2 worm cellular contexts compared by ENCODE assay signal in the genomic region with DNA sequence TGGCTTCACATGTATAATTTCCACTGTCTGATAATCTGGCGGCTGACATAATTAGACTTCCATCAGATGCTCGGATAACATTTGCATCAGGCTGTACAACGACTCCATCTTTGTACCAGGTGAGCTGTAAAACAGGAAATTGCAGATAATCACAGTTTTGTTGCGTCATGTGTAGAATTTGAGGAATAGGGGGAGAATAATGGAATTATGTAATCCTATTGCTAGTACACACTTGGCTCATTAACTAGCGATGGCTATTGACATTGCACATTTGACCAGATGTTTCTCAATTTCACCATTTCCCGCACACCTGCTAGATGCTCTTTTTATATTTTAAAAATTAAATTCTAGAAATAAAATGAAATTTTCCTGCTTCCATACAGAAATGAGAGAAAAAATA.
TF ChIP-seq lines count a peak whose summit lies in the region.

No protein-coding gene starts in this region.

TF ChIP-seq in whole organism, late embryonic, 69 proteins besides CTCF, POLR2A, EP300 and RAD21:
- peak; percentile 58 for TF ChIP-seq unc-42 (tag; optimal IDR thresholded peaks at IDR 0.05; lab: Kevin White, UChicago)
- TF ChIP-seq ceh-30 (tag; optimal IDR thresholded peaks at IDR 0.05; lab: Kevin White, UChicago), result no peak

TF ChIP-seq in whole organism, mixed stage, embryonic, 35 proteins besides CTCF, POLR2A, EP300 and RAD21:
- peak; percentile 81 for TF ChIP-seq nhr-2 (tag; optimal IDR thresholded peaks at IDR 0.05; lab: Kevin White, UChicago)
- peak; percentile 95 for TF ChIP-seq ces-1 (GFP tag; optimal IDR thresholded peaks at IDR 0.05; lab: Kevin White, UChicago)
- TF ChIP-seq unc-120 (tag; optimal IDR thresholded peaks at IDR 0.05; lab: Kevin White, UChicago; ENCODE audit: poor library complexity, severe bottlenecking), result no peak
- no peak for TF ChIP-seq elt-1 (tag; optimal IDR thresholded peaks at IDR 0.05; lab: Kevin White, UChicago; ENCODE audit: borderline replicate concordance, insufficient read depth)
- no peak for TF ChIP-seq M03D4.4 (tag; optimal IDR thresholded peaks at IDR 0.05; lab: Kevin White, UChicago)
- peak; percentile 32 for TF ChIP-seq cnd-1 (tag; optimal IDR thresholded peaks at IDR 0.05; lab: Kevin White, UChicago)
- TF ChIP-seq nhr-76 (tag; optimal IDR thresholded peaks at IDR 0.05; lab: Kevin White, UChicago), result no peak
- TF ChIP-seq zip-8 (tag; optimal IDR thresholded peaks at IDR 0.05; lab: Kevin White, UChicago), result peak; percentile 89
